Fruit fly (Drosophila melanogaster) whole organism, embryonic: Measurements from ENCODE around the gene CG10738.

Experiments
- B-H2 ChIP-seq: fragments of 200-800 bp; sonication (Bioruptor generic); optimal IDR thresholded peaks from 2 replicates; lab custom pipeline; 2018; ENCODE audit warnings: missing biosample characterization, mild to moderate bottlenecking, missing genetic modification characterization
- CG1233 ChIP-seq: fragments of 200-800 bp; sonication (Bioruptor generic); optimal IDR thresholded peaks from 4 replicates; lab custom pipeline; 2018; ENCODE audit warnings: missing biosample characterization, mild to moderate bottlenecking, missing genetic modification characterization
- CG13624 ChIP-seq: fragments of 200-800 bp; sonication (Bioruptor generic); optimal IDR thresholded peaks from 2 replicates; lab custom pipeline; 2016; ENCODE audit warnings: missing biosample characterization, missing genetic modification characterization
- CG14965 ChIP-seq: fragments of 200-800 bp; sonication (Bioruptor generic); optimal IDR thresholded peaks from 2 replicates; lab custom pipeline; 2016; ENCODE audit warnings: missing biosample characterization, missing genetic modification characterization, borderline replicate concordance
- CG2116 ChIP-seq: fragments of 200-800 bp; sonication (Bioruptor generic); optimal IDR thresholded peaks from 3 replicates; lab custom pipeline; 2018; ENCODE audit warnings: missing biosample characterization, mild to moderate bottlenecking, missing genetic modification characterization
- CG2120 ChIP-seq: fragments of 200-800 bp; sonication (Bioruptor generic); optimal IDR thresholded peaks from 3 replicates; lab custom pipeline; 2016; ENCODE audit warnings: missing biosample characterization, missing genetic modification characterization
- CG2678 ChIP-seq: fragments of 200-800 bp; sonication (Bioruptor generic); optimal IDR thresholded peaks from 3 replicates; lab custom pipeline; 2019; ENCODE audit warnings: missing biosample characterization, mild to moderate bottlenecking, missing genetic modification characterization, moderate library complexity
- CG30403 ChIP-seq: fragments of 200-800 bp; sonication (Bioruptor generic); optimal IDR thresholded peaks from 3 replicates; lab custom pipeline; 2016; ENCODE audit warnings: missing biosample characterization, missing genetic modification characterization
- CG3838 ChIP-seq: fragments of 200-800 bp; sonication (Bioruptor generic); optimal IDR thresholded peaks from 3 replicates; lab custom pipeline; 2016; ENCODE audit warnings: missing biosample characterization, missing genetic modification characterization
- CG42726 ChIP-seq: fragments of 200-800 bp; sonication (Bioruptor generic); IDR thresholded peaks from 2 replicates; pipeline ENCODE4 v1.3.6; 2022; ENCODE audit warnings: missing biosample characterization, missing genetic modification characterization; ENCODE audit not compliant: partially characterized antibody
- CG6689 ChIP-seq: fragments of 200-800 bp; sonication (Bioruptor generic); IDR thresholded peaks from 2 replicates; pipeline ENCODE4 v1.3.6; 2022; ENCODE audit warnings: missing biosample characterization, missing genetic modification characterization
- CG7556 ChIP-seq: fragments of 200-800 bp; sonication (Bioruptor generic); optimal IDR thresholded peaks from 2 replicates; lab custom pipeline; 2017; ENCODE audit warnings: missing biosample characterization, mild to moderate bottlenecking, missing genetic modification characterization
- CG7786 ChIP-seq: fragments of 200-800 bp; sonication (Bioruptor generic); optimal IDR thresholded peaks from 2 replicates; lab custom pipeline; 2016; ENCODE audit warnings: missing biosample characterization, missing genetic modification characterization
- CG7987 ChIP-seq: fragments of 200-800 bp; sonication (Bioruptor generic); optimal IDR thresholded peaks from 2 replicates; lab custom pipeline; 2018; ENCODE audit warnings: missing biosample characterization, mild to moderate bottlenecking, missing genetic modification characterization, moderate library complexity
- CG8478 ChIP-seq: fragments of >200 bp; optimal IDR thresholded peaks from 2 replicates; lab custom pipeline; 2018
- Doc2 ChIP-seq: fragments of 200-800 bp; sonication (Bioruptor generic); IDR thresholded peaks from 2 replicates; pipeline ENCODE4 v1.3.6; 2022; ENCODE audit warnings: missing biosample characterization, missing genetic modification characterization
- HmgZ ChIP-seq: fragments of 200-800 bp; sonication (Bioruptor generic); optimal IDR thresholded peaks from 2 replicates; lab custom pipeline; 2018; ENCODE audit warnings: missing biosample characterization, mild to moderate bottlenecking, missing genetic modification characterization
- Hr3 ChIP-seq: fragments of 200-800 bp; sonication (Bioruptor generic); optimal IDR thresholded peaks from 3 replicates; lab custom pipeline; 2016; ENCODE audit warnings: missing biosample characterization, missing genetic modification characterization
- Hr78 ChIP-seq, 2 experiments: fragments of 200-800 bp in 1 of 2; fragments of >200 bp in 1 of 2; sonication (Bioruptor generic) in 1 of 2; optimal IDR thresholded peaks; 2 replicates each; lab custom pipeline; 2017 to 2019; ENCODE audit warnings: missing biosample characterization in 2 of 2, missing genetic modification characterization in 2 of 2, mild to moderate bottlenecking in 1 of 2, moderate library complexity in 1 of 2
- Meics ChIP-seq: fragments of 200-800 bp; sonication (Bioruptor generic); optimal IDR thresholded peaks from 2 replicates; lab custom pipeline; 2017; ENCODE audit warnings: missing biosample characterization, mild to moderate bottlenecking, missing genetic modification characterization
- Mrtf ChIP-seq: fragments of 200-800 bp; sonication (Bioruptor generic); IDR thresholded peaks from 3 replicates; pipeline ENCODE4 v1.3.6; 2022; ENCODE audit warnings: missing biosample characterization, missing genetic modification characterization
- Oaz ChIP-seq: fragments of 200-800 bp; sonication (Bioruptor generic); IDR thresholded peaks from 2 replicates; pipeline ENCODE4 v1.3.6; 2022; ENCODE audit warnings: missing biosample characterization, missing genetic modification characterization
- PHDP ChIP-seq: fragments of 200-800 bp; sonication (Bioruptor generic); optimal IDR thresholded peaks from 3 replicates; lab custom pipeline; 2018; ENCODE audit warnings: missing biosample characterization, mild to moderate bottlenecking, missing genetic modification characterization, moderate library complexity
- Trl ChIP-seq, 3 experiments: fragments of >200 bp in 2 of 3; fragments of 200-800 bp in 1 of 3; sonication (Bioruptor generic) in 1 of 3; optimal IDR thresholded peaks; 2 replicates in 1 of 3; 3 replicates in 2 of 3; lab custom pipeline; 2016 to 2017; ENCODE audit warnings: missing biosample characterization in 1 of 3, missing genetic modification characterization in 1 of 3
- abd-A ChIP-seq: fragments of 200-800 bp; sonication (Bioruptor generic); optimal IDR thresholded peaks from 3 replicates; lab custom pipeline; 2019; ENCODE audit warnings: missing biosample characterization, mild to moderate bottlenecking, missing genetic modification characterization, moderate library complexity
- bigmax ChIP-seq: fragments of 200-800 bp; sonication (Bioruptor generic); optimal IDR thresholded peaks from 2 replicates; lab custom pipeline; 2018; ENCODE audit warnings: missing biosample characterization, mild to moderate bottlenecking, missing genetic modification characterization
- crp ChIP-seq, 2 experiments: fragments of 200-800 bp; sonication (Bioruptor generic); optimal IDR thresholded peaks; 2 replicates in 1 of 2; 3 replicates in 1 of 2; lab custom pipeline; 2017; ENCODE audit warnings: missing biosample characterization in 2 of 2, missing genetic modification characterization in 2 of 2, mild to moderate bottlenecking in 1 of 2, moderate library complexity in 1 of 2
- cwo ChIP-seq: fragments of 200-800 bp; sonication (Bioruptor generic); optimal IDR thresholded peaks from 3 replicates; lab custom pipeline; 2017; ENCODE audit warnings: missing biosample characterization, missing genetic modification characterization, mild to moderate bottlenecking, moderate library complexity, missing genetic modification reagents
- dysf ChIP-seq: fragments of 200-800 bp; sonication (Bioruptor generic); IDR thresholded peaks from 3 replicates; pipeline ENCODE4 v1.3.6; 2022; ENCODE audit warnings: missing biosample characterization, missing genetic modification characterization
- fd102C ChIP-seq: fragments of 200-800 bp; sonication (Bioruptor generic); optimal IDR thresholded peaks from 2 replicates; lab custom pipeline; 2018; ENCODE audit warnings: missing biosample characterization, mild to moderate bottlenecking, missing genetic modification characterization, moderate library complexity
- ham ChIP-seq: fragments of 200-800 bp; sonication (Bioruptor generic); IDR thresholded peaks from 2 replicates; pipeline ENCODE4 v1.3.6; 2022; ENCODE audit warnings: missing biosample characterization, missing genetic modification characterization
- hbn ChIP-seq: fragments of 200-800 bp; sonication (Bioruptor generic); IDR thresholded peaks from 2 replicates; pipeline ENCODE4 v1.3.6; 2022; ENCODE audit warnings: missing biosample characterization, missing genetic modification characterization; ENCODE audit not compliant: partially characterized antibody
- ind ChIP-seq: fragments of 200-800 bp; sonication (Bioruptor generic); optimal IDR thresholded peaks from 3 replicates; lab custom pipeline; 2016; ENCODE audit warnings: missing biosample characterization, missing genetic modification characterization
- insv ChIP-seq, 2 experiments: fragments of 200-800 bp; sonication (Bioruptor generic); optimal IDR thresholded peaks; 3 replicates each; lab custom pipeline; 2016 to 2018; ENCODE audit warnings: missing biosample characterization in 2 of 2, missing genetic modification characterization in 2 of 2
- kni ChIP-seq: fragments of 200-800 bp; sonication (Bioruptor generic); optimal IDR thresholded peaks from 3 replicates; lab custom pipeline; 2017; ENCODE audit warnings: mild to moderate bottlenecking, missing biosample characterization, missing genetic modification reagents, missing genetic modification characterization
- lab ChIP-seq: fragments of 200-800 bp; sonication (Bioruptor generic); optimal IDR thresholded peaks from 3 replicates; lab custom pipeline; 2017; ENCODE audit warnings: missing biosample characterization, missing genetic modification characterization, mild to moderate bottlenecking, moderate library complexity, missing genetic modification reagents
- lola ChIP-seq, 3 experiments: fragments of >200 bp in 2 of 3; fragments of 200-800 bp in 1 of 3; sonication (Bioruptor generic) in 1 of 3; optimal IDR thresholded peaks; 2 replicates each; lab custom pipeline; 2017 to 2019; ENCODE audit warnings: missing biosample characterization in 3 of 3, missing genetic modification characterization in 3 of 3, mild to moderate bottlenecking in 1 of 3, moderate library complexity in 1 of 3
- lov ChIP-seq, 2 experiments: fragments of 200-800 bp in 1 of 2; fragments of >200 bp in 1 of 2; sonication (Bioruptor generic) in 1 of 2; IDR thresholded peaks in 1 of 2; optimal IDR thresholded peaks in 1 of 2; 2 replicates in 1 of 2; 3 replicates in 1 of 2; pipeline versions ENCODE4 v1.3.6 to Lab custom; 2017 to 2022; ENCODE audit warnings: missing biosample characterization in 1 of 2, missing genetic modification characterization in 1 of 2
- phol ChIP-seq: fragments of 200-800 bp; sonication (Bioruptor generic); optimal IDR thresholded peaks from 3 replicates; lab custom pipeline; 2018; ENCODE audit warnings: missing biosample characterization, mild to moderate bottlenecking, missing genetic modification characterization, moderate library complexity
- pum ChIP-seq: fragments of 200-800 bp; sonication (Bioruptor generic); optimal IDR thresholded peaks from 2 replicates; lab custom pipeline; 2016; ENCODE audit warnings: missing biosample characterization, missing genetic modification characterization
- ranshi ChIP-seq: fragments of 200-800 bp; sonication (Bioruptor generic); IDR thresholded peaks from 2 replicates; pipeline ENCODE4 v1.3.6; 2022; ENCODE audit warnings: missing biosample characterization, missing genetic modification characterization
- row ChIP-seq: fragments of 200-800 bp; sonication (Bioruptor generic); IDR thresholded peaks from 3 replicates; pipeline ENCODE4 v1.3.6; 2022; ENCODE audit warnings: missing biosample characterization, missing genetic modification characterization
- shn ChIP-seq: fragments of 200-800 bp; sonication (Bioruptor generic); optimal IDR thresholded peaks from 3 replicates; lab custom pipeline; 2016; ENCODE audit warnings: missing biosample characterization, missing genetic modification characterization
- slbo ChIP-seq: fragments of 200-800 bp; sonication (Bioruptor generic); IDR thresholded peaks from 2 replicates; pipeline ENCODE4 v1.3.6; 2022; ENCODE audit warnings: missing biosample characterization, missing genetic modification characterization
- tgo ChIP-seq: fragments of 200-800 bp; sonication (Bioruptor generic); IDR thresholded peaks from 3 replicates; pipeline ENCODE4 v1.3.6; 2022; ENCODE audit warnings: missing biosample characterization, missing genetic modification characterization
- wek ChIP-seq: fragments of 200-800 bp; sonication (Bioruptor generic); optimal IDR thresholded peaks from 3 replicates; lab custom pipeline; 2018; ENCODE audit warnings: missing biosample characterization, mild to moderate bottlenecking, missing genetic modification characterization, moderate library complexity
- zfh2 ChIP-seq: fragments of 200-800 bp; sonication (Bioruptor generic); optimal IDR thresholded peaks from 2 replicates; lab custom pipeline; 2016; ENCODE audit warnings: missing biosample characterization, missing genetic modification characterization

Gene CG10738

dm6 chr3L:13486041-13486859, 35.7 kb downstream of the CG10738 start, which contains the start of the genes Abp1 and Tgi (continued):
- TF ChIP-seq insv (GFP tag; optimal IDR thresholded peaks at IDR 0.05; lab: Kevin White, UChicago) (peak in 1 of 2 experiments; percentile 1), ind (GFP tag; lab: Kevin White, UChicago) (peak; percentile 33), CG30403 (peak; percentile 43), slbo (GFP tag; lab: Robert Waterston, UW) (peak; percentile 72), CG2678 (tag; lab: Kevin White, UChicago) (no peak), Hr78 (GFP tag; optimal IDR thresholded peaks at IDR 0.05; lab: Kevin White, UChicago) (no peak), shn (GFP tag; lab: Kevin White, UChicago) (peak; percentile 20), B-H2 (GFP tag; lab: Kevin White, UChicago) (peak; percentile 72), CG2116 (GFP tag; lab: Kevin White, UChicago) (peak; percentile 73), fd102C (GFP tag; lab: Kevin White, UChicago) (no peak), phol (peak; percentile 19), CG7556 (no peak), CG3838 (GFP tag; lab: Kevin White, UChicago) (no peak), PHDP (tag; lab: Kevin White, UChicago) (peak; percentile 53), lab (GFP tag; lab: Kevin White, UChicago) (no peak), Meics (no peak), pum (GFP tag; lab: Kevin White, UChicago) (peak; percentile 3), wek (GFP tag; lab: Kevin White, UChicago) (no peak), hbn (peak; percentile 64), Hr3 (GFP tag; lab: Kevin White, UChicago) (peak; percentile 25), bigmax (GFP tag; lab: Kevin White, UChicago) (no peak), CG2120 (GFP tag; lab: Kevin White, UChicago) (peak; percentile 71), CG42726 (GFP tag; lab: Robert Waterston, UW) (peak; percentile 93), lov (optimal IDR thresholded peaks at IDR 0.05; lab: Kevin White, UChicago) (no peak), lov (GFP tag; IDR thresholded peaks at IDR 0.05; lab: Robert Waterston, UW) (no peak), zfh2 (GFP tag; lab: Kevin White, UChicago) (peak; percentile 52), HmgZ (tag; lab: Kevin White, UChicago) (peak; percentile 78), Oaz (no peak), cwo (GFP tag; lab: Kevin White, UChicago) (no peak), CG1233 (GFP tag; lab: Kevin White, UChicago) (no peak), tgo (no peak), row (peak; percentile 33), Trl (optimal IDR thresholded peaks at IDR 0.05; lab: Kevin White, UChicago) (no peak), Trl (GFP tag; optimal IDR thresholded peaks at IDR 0.05; lab: Kevin White, UChicago) (no peak), kni (GFP tag; lab: Kevin White, UChicago) (no peak), lola (GFP tag; optimal IDR thresholded peaks at IDR 0.05; lab: Kevin White, UChicago) (peak in 1 of 3 experiments; percentile 37), CG14965 (no peak), abd-A (no peak), dysf (no peak), CG7786 (GFP tag; lab: Kevin White, UChicago) (peak; percentile 55), CG8478 (no peak), Mrtf (GFP tag; lab: Robert Waterston, UW) (no peak), CG6689 (GFP tag; lab: Robert Waterston, UW) (no peak), crp (GFP tag; optimal IDR thresholded peaks at IDR 0.05; lab: Kevin White, UChicago) (no peak), Doc2 (GFP tag; lab: Robert Waterston, UW) (no peak), CG13624 (GFP tag; lab: Kevin White, UChicago) (peak; percentile 60), CG7987 (no peak), ham (GFP tag; lab: Robert Waterston, UW) (no peak), ranshi (GFP tag; lab: Robert Waterston, UW) (0 out of 2 replicates have a peak, but pooled peaks have one; percentile 20)
